Worm (Caenorhabditis elegans) whole organism, late embryonic: ENCODE measurements around the gene mes-1.

Experiments used
- nfya-1 ChIP-seq: sonication (generic microtip); optimal IDR thresholded peaks from 2 replicates; lab custom pipeline; 2017; ENCODE audit warnings: missing genetic modification characterization, mild to moderate bottlenecking, missing compliant biosample characterization, antibody characterized with exemption, moderate library complexity
- pag-3 ChIP-seq: sonication (generic microtip); optimal IDR thresholded peaks from 2 replicates; lab custom pipeline; 2016; ENCODE audit warnings: missing compliant biosample characterization, missing genetic modification characterization, borderline replicate concordance
- pqm-1 ChIP-seq: sonication (generic microtip); optimal IDR thresholded peaks from 2 replicates; lab custom pipeline; 2016; ENCODE audit warnings: missing genetic modification characterization, missing compliant biosample characterization
- ztf-16 ChIP-seq: sonication (generic microtip); optimal IDR thresholded peaks from 2 replicates; lab custom pipeline; 2017; ENCODE audit warnings: missing genetic modification characterization, missing compliant biosample characterization

ce11 chrX:11910046-11910445 is 52.8 kb downstream of the mes-1 start, which contains the start of gene Y62H9A.15:
- no peak for TF ChIP-seq nfya-1 (tag; lab: Kevin White, UChicago)
- TF ChIP-seq ztf-16 (tag; lab: Kevin White, UChicago), result no peak
- TF ChIP-seq pag-3 (tag; lab: Kevin White, UChicago), result no peak
- TF ChIP-seq pqm-1 (tag; lab: Kevin White, UChicago), result no peak
